Fruit fly (Drosophila melanogaster) whole organism, wandering third instar larva: Measurements from ENCODE around the gene CG17027.

ENCODE experiments used
- Abd-B ChIP-seq: fragments of >200 bp; optimal IDR thresholded peaks from 2 replicates; lab custom pipeline; 2017; ENCODE audit warnings: missing biosample characterization, missing genetic modification characterization
- CG32264 ChIP-seq: fragments of 200-800 bp; sonication (Bioruptor generic); optimal IDR thresholded peaks from 2 replicates; lab custom pipeline; 2016; ENCODE audit warnings: missing biosample characterization, missing genetic modification characterization
- CG9705 ChIP-seq: fragments of 200-800 bp; sonication (Bioruptor generic); optimal IDR thresholded peaks from 2 replicates; lab custom pipeline; 2018; ENCODE audit warnings: missing biosample characterization, mild to moderate bottlenecking, missing genetic modification characterization
- CrebA ChIP-seq: fragments of 200-800 bp; sonication (Bioruptor generic); optimal IDR thresholded peaks from 2 replicates; lab custom pipeline; 2016; ENCODE audit warnings: missing biosample characterization, mild to moderate bottlenecking, missing genetic modification characterization, borderline replicate concordance
- Dfd ChIP-seq: fragments of >200 bp; optimal IDR thresholded peaks from 2 replicates; lab custom pipeline; 2017; ENCODE audit warnings: missing biosample characterization, missing genetic modification characterization
- Dif ChIP-seq: fragments of 200-275, 200-300 bp; sonication (Bioruptor generic); optimal IDR thresholded peaks from 2 replicates; lab custom pipeline; 2018; ENCODE audit warnings: missing biosample characterization, missing genetic modification characterization; ENCODE audit not compliant: partially characterized antibody
- GATAd ChIP-seq: sonication (Bioruptor generic); optimal IDR thresholded peaks from 2 replicates; lab custom pipeline; 2016; ENCODE audit warnings: missing biosample characterization, missing genetic modification characterization
- HLH106 ChIP-seq: fragments of 200-800 bp; optimal IDR thresholded peaks from 3 replicates; lab custom pipeline; 2019; ENCODE audit warnings: missing biosample characterization, mild to moderate bottlenecking, missing genetic modification characterization, moderate library complexity
- Hnf4 ChIP-seq: fragments of 200-800 bp; sonication (Bioruptor generic); optimal IDR thresholded peaks from 2 replicates; lab custom pipeline; 2016; ENCODE audit warnings: missing biosample characterization, mild to moderate bottlenecking, missing genetic modification characterization
- Hr78 ChIP-seq: fragments of >200 bp; optimal IDR thresholded peaks from 2 replicates; lab custom pipeline; 2017; ENCODE audit warnings: missing biosample characterization, missing genetic modification characterization
- Hr83 ChIP-seq: fragments of 200-300 bp; sonication (Bioruptor generic); optimal IDR thresholded peaks from 2 replicates; lab custom pipeline; 2016; ENCODE audit warnings: missing biosample characterization, mild to moderate bottlenecking, missing genetic modification characterization, moderate library complexity; ENCODE audit not compliant: poor library complexity, severe bottlenecking
- Jra ChIP-seq: sonication (Bioruptor generic); optimal IDR thresholded peaks from 2 replicates; lab custom pipeline; 2016; ENCODE audit warnings: missing biosample characterization, missing genetic modification characterization
- Mio ChIP-seq: sonication (Bioruptor generic); optimal IDR thresholded peaks from 2 replicates; lab custom pipeline; 2016; ENCODE audit warnings: missing biosample characterization, missing genetic modification characterization
- Myc ChIP-seq: fragments of >200 bp; optimal IDR thresholded peaks from 2 replicates; lab custom pipeline; 2017
- N ChIP-seq: fragments of >200 bp; optimal IDR thresholded peaks from 2 replicates; lab custom pipeline; 2018; ENCODE audit warnings: missing biosample characterization, missing external identifiers, missing genetic modification characterization
- OdsH ChIP-seq: fragments of 200-800 bp; sonication (Bioruptor generic); optimal IDR thresholded peaks from 2 replicates; lab custom pipeline; 2016; ENCODE audit warnings: missing biosample characterization, mild to moderate bottlenecking, missing genetic modification characterization
- Rel ChIP-seq, 2 experiments: fragments of 200-800 bp; sonication (Bioruptor generic) in 1 of 2; optimal IDR thresholded peaks; 2 replicates in 1 of 2; 3 replicates in 1 of 2; lab custom pipeline; 2016 to 2019; ENCODE audit warnings: mild to moderate bottlenecking in 2 of 2, missing biosample characterization in 2 of 2, missing genetic modification characterization in 2 of 2, moderate library complexity in 1 of 2
- Sp1 ChIP-seq: fragments of 200-800 bp; sonication (Bioruptor generic); optimal IDR thresholded peaks from 3 replicates; lab custom pipeline; 2019; ENCODE audit warnings: missing biosample characterization, mild to moderate bottlenecking, missing genetic modification characterization, moderate library complexity
- Vsx2 ChIP-seq: fragments of 200-300, 225-300 bp; sonication (Bioruptor generic); optimal IDR thresholded peaks from 2 replicates; lab custom pipeline; 2018; ENCODE audit warnings: missing biosample characterization, missing genetic modification characterization; ENCODE audit not compliant: partially characterized antibody
- br ChIP-seq: fragments of 200-800 bp; sonication (Bioruptor generic); optimal IDR thresholded peaks from 2 replicates; lab custom pipeline; 2016; ENCODE audit warnings: missing biosample characterization, missing genetic modification characterization
- brk ChIP-seq: fragments of 200-800 bp; sonication (Bioruptor generic); optimal IDR thresholded peaks from 2 replicates; lab custom pipeline; 2016; ENCODE audit warnings: missing biosample characterization, mild to moderate bottlenecking, missing genetic modification characterization
- dl ChIP-seq, 2 experiments: fragments of 175-275, 200-275 bp in 1 of 2; fragments of 200-275 bp in 1 of 2; sonication (Bioruptor generic); optimal IDR thresholded peaks; lab custom pipeline; 2018; ENCODE audit warnings: mild to moderate bottlenecking in 2 of 2, missing biosample characterization in 2 of 2, missing genetic modification characterization in 2 of 2, moderate library complexity in 2 of 2; ENCODE audit not compliant: partially characterized antibody in 2 of 2, insufficient read depth in 1 of 2
- dmrt93B ChIP-seq: fragments of 200-800 bp; sonication (Bioruptor generic); optimal IDR thresholded peaks from 2 replicates; lab custom pipeline; 2018; ENCODE audit warnings: missing biosample characterization, mild to moderate bottlenecking, missing genetic modification characterization
- dsf ChIP-seq: sonication (Bioruptor generic); optimal IDR thresholded peaks from 2 replicates; lab custom pipeline; 2016; ENCODE audit warnings: missing biosample characterization, missing genetic modification characterization, borderline replicate concordance
- ey ChIP-seq: fragments of 200-800 bp; sonication (Bioruptor generic); optimal IDR thresholded peaks from 2 replicates; lab custom pipeline; 2016; ENCODE audit warnings: missing biosample characterization, missing genetic modification characterization
- foxo ChIP-seq, 2 experiments: fragments of 200-800 bp; sonication (Bioruptor generic); optimal IDR thresholded peaks; 2 replicates in 1 of 2; 3 replicates in 1 of 2; lab custom pipeline; 2016 to 2017; ENCODE audit warnings: missing biosample characterization in 2 of 2, missing genetic modification characterization in 2 of 2
- fru ChIP-seq: fragments of 200-800 bp; sonication (Bioruptor generic); optimal IDR thresholded peaks from 3 replicates; lab custom pipeline; 2016; ENCODE audit warnings: missing biosample characterization, mild to moderate bottlenecking, missing genetic modification characterization
- h ChIP-seq: fragments of 200-800 bp; sonication (Bioruptor generic); optimal IDR thresholded peaks from 3 replicates; lab custom pipeline; 2016; ENCODE audit warnings: missing biosample characterization, mild to moderate bottlenecking, missing genetic modification characterization
- jim ChIP-seq: fragments of 175-275, 200-325 bp; sonication (Bioruptor generic); optimal IDR thresholded peaks from 2 replicates; lab custom pipeline; 2016; ENCODE audit warnings: missing biosample characterization, mild to moderate bottlenecking, missing genetic modification characterization
- lola ChIP-seq: fragments of >200 bp; optimal IDR thresholded peaks from 2 replicates; lab custom pipeline; 2017; ENCODE audit warnings: missing biosample characterization, missing genetic modification characterization
- pan ChIP-seq: fragments of >200 bp; optimal IDR thresholded peaks from 2 replicates; lab custom pipeline; 2017
- psq ChIP-seq: fragments of 200-800 bp; sonication (Bioruptor generic); optimal IDR thresholded peaks from 3 replicates; lab custom pipeline; 2017; ENCODE audit warnings: missing biosample characterization, mild to moderate bottlenecking, missing genetic modification characterization, moderate library complexity
- rgr ChIP-seq: fragments of 200-800 bp; sonication (Bioruptor generic); optimal IDR thresholded peaks from 3 replicates; lab custom pipeline; 2016; ENCODE audit warnings: missing biosample characterization, mild to moderate bottlenecking, missing genetic modification characterization
- sage ChIP-seq: fragments of 200-800 bp; sonication (Bioruptor generic); optimal IDR thresholded peaks from 2 replicates; lab custom pipeline; 2016; ENCODE audit warnings: missing biosample characterization, mild to moderate bottlenecking, missing genetic modification characterization
- sv ChIP-seq: fragments of 200-800 bp; sonication (Bioruptor generic); optimal IDR thresholded peaks from 3 replicates; lab custom pipeline; 2016; ENCODE audit warnings: missing biosample characterization, missing genetic modification characterization
- tai ChIP-seq: sonication (Bioruptor generic); optimal IDR thresholded peaks from 2 replicates; lab custom pipeline; 2016; ENCODE audit warnings: missing biosample characterization, missing genetic modification characterization
- usp ChIP-seq: fragments of >200 bp; optimal IDR thresholded peaks from 2 replicates; lab custom pipeline; 2017; ENCODE audit warnings: missing biosample characterization, missing genetic modification characterization
- woc ChIP-seq: sonication (Bioruptor generic); optimal IDR thresholded peaks from 2 replicates; lab custom pipeline; 2016; ENCODE audit warnings: missing biosample characterization, mild to moderate bottlenecking, missing genetic modification characterization

The CG17027 gene

dm6 chr3L:16024276-16025019 lies 44.5 kb downstream of the CG17027 start (continued):
- TF ChIP-seq usp (GFP tag; lab: Kevin White, UChicago): no peak
- peak; percentile 11 for TF ChIP-seq Dfd (GFP tag; lab: Kevin White, UChicago)
- TF ChIP-seq woc (GFP tag; lab: Kevin White, UChicago): peak; percentile 71
- peak; percentile 59 for TF ChIP-seq dmrt93B (GFP tag; lab: Kevin White, UChicago)

- TF ChIP-seq N (GFP tag; lab: Kevin White, UChicago) (no peak), Sp1 (no peak), foxo (GFP tag; optimal IDR thresholded peaks at IDR 0.05; lab: Kevin White, UChicago) (no peak), HLH106 (tag; lab: Kevin White, UChicago) (no peak)
These were observed 45.2 kb downstream of the CG17027 start for dm6 chr3L:16025020-16025680.

dm6 chr3L:16026065-16026789 lies 46.3 kb downstream of the CG17027 start:
- TF ChIP-seq Vsx2 (GFP tag; lab: Kevin White, UChicago): no peak
- TF ChIP-seq Myc: no peak
- no peak for TF ChIP-seq usp (GFP tag; lab: Kevin White, UChicago)
- TF ChIP-seq CrebA (GFP tag; lab: Kevin White, UChicago): no peak
- no peak for TF ChIP-seq CG32264 (GFP tag; lab: Kevin White, UChicago)
- peak; percentile 15 for TF ChIP-seq sv
- TF ChIP-seq Abd-B (GFP tag; lab: Kevin White, UChicago): no peak
- TF ChIP-seq Hnf4 (GFP tag; lab: Kevin White, UChicago): peak; percentile 40
- no peak for TF ChIP-seq dsf
- TF ChIP-seq Dif (GFP tag; lab: Kevin White, UChicago): no peak
- no peak for TF ChIP-seq ey (GFP tag; lab: Kevin White, UChicago)
- no peak for TF ChIP-seq Dfd (GFP tag; lab: Kevin White, UChicago)
- peak in 1 of 2 experiments; percentile 25 for TF ChIP-seq foxo (GFP tag; optimal IDR thresholded peaks at IDR 0.05; lab: Kevin White, UChicago)
- peak; percentile 22 for TF ChIP-seq Hr83 (GFP tag; lab: Kevin White, UChicago)
- peak; percentile 51 for TF ChIP-seq br (GFP tag; lab: Kevin White, UChicago)
- TF ChIP-seq HLH106 (tag; lab: Kevin White, UChicago): peak; percentile 0
- TF ChIP-seq Hr78 (GFP tag; lab: Kevin White, UChicago): no peak
- no peak for TF ChIP-seq N (GFP tag; lab: Kevin White, UChicago)
- TF ChIP-seq dl (GFP tag; optimal IDR thresholded peaks at IDR 0.05; lab: Kevin White, UChicago; ENCODE audit: insufficient read depth in 1 of 2, partially characterized antibody in 2 of 2): no peak
- no peak for TF ChIP-seq sage (GFP tag; lab: Kevin White, UChicago)
- peak; percentile 60 for TF ChIP-seq rgr (GFP tag; lab: Kevin White, UChicago)
- TF ChIP-seq Mio (GFP tag; lab: Kevin White, UChicago): no peak
- no peak for TF ChIP-seq tai
- no peak for TF ChIP-seq Rel (GFP tag; optimal IDR thresholded peaks at IDR 0.05; lab: Kevin White, UChicago)
- TF ChIP-seq Rel (tag; optimal IDR thresholded peaks at IDR 0.05; lab: Kevin White, UChicago): no peak
- TF ChIP-seq brk (GFP tag; lab: Kevin White, UChicago): no peak
- TF ChIP-seq lola: no peak
- TF ChIP-seq Sp1: peak; percentile 33
- peak; percentile 51 for TF ChIP-seq h
- TF ChIP-seq woc (GFP tag; lab: Kevin White, UChicago): no peak
- TF ChIP-seq dmrt93B (GFP tag; lab: Kevin White, UChicago): peak; percentile 32
- TF ChIP-seq OdsH (GFP tag; lab: Kevin White, UChicago): peak; percentile 39
- TF ChIP-seq Jra (GFP tag; lab: Kevin White, UChicago): no peak
- TF ChIP-seq CG9705 (GFP tag; lab: Kevin White, UChicago): peak; percentile 1
- TF ChIP-seq GATAd: no peak
- TF ChIP-seq pan: no peak
- TF ChIP-seq psq: peak; percentile 25
- peak; percentile 29 for TF ChIP-seq jim (GFP tag; lab: Kevin White, UChicago)
- TF ChIP-seq fru (GFP tag; lab: Kevin White, UChicago): peak; percentile 23
